Worm (Caenorhabditis elegans) whole organism, L4/young adult: ENCODE measurements around the gene frm-2.

Source experiments
- W03F9.2 ChIP-seq: fragments of 150-350 bp; optimal IDR thresholded peaks from 2 replicates; lab custom pipeline; 2014; ENCODE audit warnings: missing biosample characterization, missing genetic modification characterization
- dao-5 ChIP-seq: sonication (generic microtip); optimal IDR thresholded peaks from 2 replicates; lab custom pipeline; 2016; ENCODE audit warnings: missing genotype, missing genetic modification characterization, moderate library complexity, missing compliant biosample characterization
- him-1 ChIP-seq: sonication (generic microtip); optimal IDR thresholded peaks from 2 replicates; lab custom pipeline; 2016; ENCODE audit warnings: missing genotype, missing genetic modification reagents, missing genetic modification characterization, missing compliant biosample characterization

- no peak for TF ChIP-seq dao-5
- TF ChIP-seq him-1 (tag; lab: Kevin White, UChicago) = no peak
- no peak for TF ChIP-seq W03F9.2
Measured at ce11 chrIII:5953041-5953912, 28.6 kb downstream of the frm-2 start.
